Fruit fly (Drosophila melanogaster) whole organism, embryonic: ENCODE results near the gene CG15638.
A peak's percentile ranks its signal among the peaks of the same experiment; 100 is the strongest.

Source experiments
- ATbp ChIP-seq: fragments of 200-800 bp; sonication (Bioruptor generic); optimal IDR thresholded peaks from 2 replicates; lab custom pipeline; 2017; ENCODE audit warnings: missing biosample characterization, mild to moderate bottlenecking, missing genetic modification characterization, missing genetic modification reagents
- Abd-B ChIP-seq: fragments of 200-800 bp; sonication (Bioruptor generic); optimal IDR thresholded peaks from 2 replicates; lab custom pipeline; 2018; ENCODE audit warnings: missing biosample characterization, mild to moderate bottlenecking, missing genetic modification characterization, moderate library complexity
- Atf3 ChIP-seq: fragments of 200-800 bp; sonication (Bioruptor generic); optimal IDR thresholded peaks from 3 replicates; lab custom pipeline; 2016; ENCODE audit warnings: missing biosample characterization, missing genetic modification characterization
- CG10274 ChIP-seq: fragments of 200-800 bp; sonication (Bioruptor generic); optimal IDR thresholded peaks from 3 replicates; lab custom pipeline; 2017; ENCODE audit warnings: missing biosample characterization, mild to moderate bottlenecking, missing genetic modification characterization
- CG10959 ChIP-seq: fragments of 200-800 bp; sonication (Bioruptor generic); IDR thresholded peaks from 2 replicates; pipeline ENCODE4 v1.3.6; 2022; ENCODE audit warnings: missing biosample characterization, missing genetic modification characterization
- CG13424 ChIP-seq: fragments of 200-800 bp; sonication (Bioruptor generic); optimal IDR thresholded peaks from 2 replicates; lab custom pipeline; 2019; ENCODE audit warnings: missing biosample characterization, mild to moderate bottlenecking, missing genetic modification characterization, moderate library complexity
- CG13894 ChIP-seq: fragments of 200-800 bp; sonication (Bioruptor generic); optimal IDR thresholded peaks from 3 replicates; lab custom pipeline; 2018; ENCODE audit warnings: missing biosample characterization, mild to moderate bottlenecking, missing genetic modification characterization, moderate library complexity
- CG15011 ChIP-seq: fragments of 200-800 bp; sonication (Bioruptor generic); optimal IDR thresholded peaks from 3 replicates; lab custom pipeline; 2018; ENCODE audit warnings: missing biosample characterization, mild to moderate bottlenecking, missing genetic modification characterization
- CG15696 ChIP-seq: fragments of 200-800 bp; sonication (Bioruptor generic); optimal IDR thresholded peaks from 2 replicates; lab custom pipeline; 2019; ENCODE audit warnings: missing biosample characterization, mild to moderate bottlenecking, missing genetic modification characterization, moderate library complexity
- CG16813 ChIP-seq: fragments of 200-800 bp; sonication (Bioruptor generic); IDR thresholded peaks from 3 replicates; pipeline ENCODE4 v1.3.6; 2022; ENCODE audit warnings: missing biosample characterization, missing genetic modification characterization; ENCODE audit not compliant: partially characterized antibody
- CG17829 ChIP-seq: fragments of 200-800 bp; optimal IDR thresholded peaks from 2 replicates; lab custom pipeline; 2019; ENCODE audit warnings: missing biosample characterization, mild to moderate bottlenecking, missing genetic modification characterization, moderate library complexity
- CG18619 ChIP-seq: fragments of 200-800 bp; sonication (Bioruptor generic); optimal IDR thresholded peaks from 3 replicates; lab custom pipeline; 2017; ENCODE audit warnings: missing biosample characterization, mild to moderate bottlenecking, missing genetic modification characterization
- CG2875 ChIP-seq: fragments of 200-800 bp; sonication (Bioruptor generic); optimal IDR thresholded peaks from 2 replicates; lab custom pipeline; 2017; ENCODE audit warnings: missing biosample characterization, mild to moderate bottlenecking, missing genetic modification characterization, missing genetic modification reagents
- CG30020 ChIP-seq: fragments of 200-800 bp; optimal IDR thresholded peaks from 2 replicates; lab custom pipeline; 2019; ENCODE audit warnings: missing biosample characterization, mild to moderate bottlenecking, missing genetic modification characterization, moderate library complexity
- CG31224 ChIP-seq: fragments of 200-800 bp; sonication (Bioruptor generic); IDR thresholded peaks from 2 replicates; pipeline ENCODE4 v1.3.6; 2022; ENCODE audit warnings: missing biosample characterization, missing genetic modification characterization
- CG32767 ChIP-seq: fragments of 200-800 bp; sonication (Bioruptor generic); IDR thresholded peaks from 2 replicates; pipeline ENCODE4 v1.3.6; 2022; ENCODE audit warnings: missing biosample characterization, missing genetic modification characterization
- D ChIP-seq, 2 experiments: fragments of 200-800 bp in 1 of 2; fragments of >200 bp in 1 of 2; sonication (Bioruptor generic) in 1 of 2; optimal IDR thresholded peaks; 2 replicates in 1 of 2; 3 replicates in 1 of 2; lab custom pipeline; 2017; ENCODE audit warnings: mild to moderate bottlenecking in 1 of 2, missing biosample characterization in 1 of 2, missing genetic modification characterization in 1 of 2, missing genetic modification reagents in 1 of 2
- D19A ChIP-seq: fragments of 200-800 bp; optimal IDR thresholded peaks from 3 replicates; lab custom pipeline; 2019; ENCODE audit warnings: missing biosample characterization, mild to moderate bottlenecking, missing genetic modification characterization, moderate library complexity
- Dbx ChIP-seq: fragments of 200-800 bp; sonication (Bioruptor generic); IDR thresholded peaks from 3 replicates; pipeline ENCODE4 v1.3.6; 2022; ENCODE audit warnings: missing biosample characterization, missing genetic modification characterization
- E2f1 ChIP-seq: fragments of 200-800 bp; sonication (Bioruptor generic); IDR thresholded peaks from 2 replicates; pipeline ENCODE4 v1.3.6; 2022; ENCODE audit warnings: missing biosample characterization, missing genetic modification characterization
- Hey ChIP-seq: fragments of 200-800 bp; sonication (Bioruptor generic); optimal IDR thresholded peaks from 3 replicates; lab custom pipeline; 2018; ENCODE audit warnings: missing biosample characterization, mild to moderate bottlenecking, missing genetic modification characterization
- Hmx ChIP-seq: fragments of 200-800 bp; sonication (Bioruptor generic); optimal IDR thresholded peaks from 2 replicates; lab custom pipeline; 2016; ENCODE audit warnings: missing biosample characterization, missing genetic modification characterization
- Hsf ChIP-seq: fragments of 200-800 bp; sonication (Bioruptor generic); optimal IDR thresholded peaks from 3 replicates; lab custom pipeline; 2016; ENCODE audit warnings: missing biosample characterization, missing genetic modification characterization
- Max ChIP-seq: fragments of 200-800 bp; sonication (Bioruptor generic); optimal IDR thresholded peaks from 2 replicates; lab custom pipeline; 2016; ENCODE audit warnings: missing biosample characterization, mild to moderate bottlenecking, missing genetic modification characterization
- Med ChIP-seq: fragments of 200-800 bp; sonication (Bioruptor generic); peaks from one replicate; lab custom pipeline; 2016; ENCODE audit warnings: missing biosample characterization, missing genetic modification characterization, mild to moderate bottlenecking, inconsistent platforms, moderate library complexity
- Mrtf ChIP-seq: fragments of 200-800 bp; sonication (Bioruptor generic); IDR thresholded peaks from 3 replicates; pipeline ENCODE4 v1.3.6; 2022; ENCODE audit warnings: missing biosample characterization, missing genetic modification characterization
- Nf-YC ChIP-seq: fragments of 200-800 bp; optimal IDR thresholded peaks from 3 replicates; lab custom pipeline; 2019; ENCODE audit warnings: missing biosample characterization, mild to moderate bottlenecking, missing genetic modification characterization, moderate library complexity
- Oaz ChIP-seq: fragments of 200-800 bp; sonication (Bioruptor generic); IDR thresholded peaks from 2 replicates; pipeline ENCODE4 v1.3.6; 2022; ENCODE audit warnings: missing biosample characterization, missing genetic modification characterization
- Oli ChIP-seq: fragments of 200-800 bp; sonication (Bioruptor generic); optimal IDR thresholded peaks from 2 replicates; lab custom pipeline; 2018; ENCODE audit warnings: missing biosample characterization, mild to moderate bottlenecking, missing genetic modification characterization, moderate library complexity
- Ptx1 ChIP-seq: fragments of 200-800 bp; sonication (Bioruptor generic); IDR thresholded peaks from 2 replicates; pipeline ENCODE4 v1.3.6; 2022; ENCODE audit warnings: missing biosample characterization, missing genetic modification characterization
- Tbp ChIP-seq: fragments of >200 bp; optimal IDR thresholded peaks from 2 replicates; lab custom pipeline; 2018; ENCODE audit warnings: missing biosample characterization, missing genetic modification characterization
- az2 ChIP-seq: fragments of 200-800 bp; sonication (Bioruptor generic); optimal IDR thresholded peaks from 3 replicates; lab custom pipeline; 2016; ENCODE audit warnings: missing biosample characterization, missing genetic modification characterization
- bsh ChIP-seq, 2 experiments: fragments of 200-800 bp; sonication (Bioruptor generic); optimal IDR thresholded peaks; 2 replicates each; lab custom pipeline; 2017 to 2018; ENCODE audit warnings: mild to moderate bottlenecking in 2 of 2, missing biosample characterization in 2 of 2, missing genetic modification characterization in 2 of 2, moderate library complexity in 1 of 2
- chif ChIP-seq, 2 experiments: fragments of 200-800 bp; sonication (Bioruptor generic); optimal IDR thresholded peaks; 3 replicates each; lab custom pipeline; 2016; ENCODE audit warnings: missing biosample characterization in 2 of 2, missing genetic modification characterization in 2 of 2
- chn ChIP-seq: fragments of 200-800 bp; sonication (Bioruptor generic); optimal IDR thresholded peaks from 2 replicates; lab custom pipeline; 2016; ENCODE audit warnings: missing biosample characterization, missing genetic modification characterization
- corto ChIP-seq: fragments of 200-800 bp; sonication (Bioruptor generic); optimal IDR thresholded peaks from 2 replicates; lab custom pipeline; 2016; ENCODE audit warnings: missing biosample characterization, mild to moderate bottlenecking, missing genetic modification characterization, moderate library complexity
- gcm ChIP-seq: fragments of 200-800 bp; sonication (Bioruptor generic); optimal IDR thresholded peaks from 2 replicates; lab custom pipeline; 2019; ENCODE audit warnings: missing biosample characterization, mild to moderate bottlenecking, missing genetic modification characterization, moderate library complexity
- gem ChIP-seq: fragments of 200-800 bp; sonication (Bioruptor generic); optimal IDR thresholded peaks from 2 replicates; lab custom pipeline; 2019; ENCODE audit warnings: missing biosample characterization, mild to moderate bottlenecking, missing genetic modification characterization, moderate library complexity
- grau ChIP-seq: fragments of 200-800 bp; optimal IDR thresholded peaks from 3 replicates; lab custom pipeline; 2019; ENCODE audit warnings: missing biosample characterization, mild to moderate bottlenecking, missing genetic modification characterization, moderate library complexity
- gsb-n ChIP-seq: fragments of 200-800 bp; sonication (Bioruptor generic); optimal IDR thresholded peaks from 3 replicates; lab custom pipeline; 2018; ENCODE audit warnings: missing biosample characterization, mild to moderate bottlenecking, missing genetic modification characterization
- insv ChIP-seq, 2 experiments: fragments of 200-800 bp; sonication (Bioruptor generic); optimal IDR thresholded peaks; 3 replicates each; lab custom pipeline; 2016 to 2018; ENCODE audit warnings: missing biosample characterization in 2 of 2, missing genetic modification characterization in 2 of 2
- jumu ChIP-seq: fragments of 200-800 bp; sonication (Bioruptor generic); optimal IDR thresholded peaks from 3 replicates; lab custom pipeline; 2016; ENCODE audit warnings: missing biosample characterization, missing genetic modification characterization
- lbe ChIP-seq: fragments of 200-800 bp; sonication (Bioruptor generic); optimal IDR thresholded peaks from 2 replicates; lab custom pipeline; 2016; ENCODE audit warnings: missing biosample characterization, mild to moderate bottlenecking, missing genetic modification characterization
- pb ChIP-seq: fragments of 200-800 bp; sonication (Bioruptor generic); optimal IDR thresholded peaks from 3 replicates; lab custom pipeline; 2016; ENCODE audit warnings: missing biosample characterization, missing genetic modification characterization
- row ChIP-seq: fragments of 200-800 bp; sonication (Bioruptor generic); IDR thresholded peaks from 3 replicates; pipeline ENCODE4 v1.3.6; 2022; ENCODE audit warnings: missing biosample characterization, missing genetic modification characterization
- sqz ChIP-seq: fragments of 200-800 bp; sonication (Bioruptor generic); optimal IDR thresholded peaks from 3 replicates; lab custom pipeline; 2018; ENCODE audit warnings: missing biosample characterization, mild to moderate bottlenecking, missing genetic modification characterization
- ssp ChIP-seq: fragments of 200-800 bp; sonication (Bioruptor generic); IDR thresholded peaks from 2 replicates; pipeline ENCODE4 v1.3.6; 2022; ENCODE audit warnings: missing biosample characterization, missing genetic modification characterization
- tin ChIP-seq: fragments of 200-800 bp; sonication (Bioruptor generic); optimal IDR thresholded peaks from 3 replicates; lab custom pipeline; 2016; ENCODE audit warnings: missing biosample characterization, missing genetic modification characterization
- wek ChIP-seq: fragments of 200-800 bp; sonication (Bioruptor generic); optimal IDR thresholded peaks from 3 replicates; lab custom pipeline; 2018; ENCODE audit warnings: missing biosample characterization, mild to moderate bottlenecking, missing genetic modification characterization, moderate library complexity
- zen ChIP-seq: fragments of 200-800 bp; sonication (Bioruptor generic); optimal IDR thresholded peaks from 3 replicates; lab custom pipeline; 2018; ENCODE audit warnings: missing biosample characterization, mild to moderate bottlenecking, missing genetic modification characterization, moderate library complexity

The CG15638 gene

DNA sequence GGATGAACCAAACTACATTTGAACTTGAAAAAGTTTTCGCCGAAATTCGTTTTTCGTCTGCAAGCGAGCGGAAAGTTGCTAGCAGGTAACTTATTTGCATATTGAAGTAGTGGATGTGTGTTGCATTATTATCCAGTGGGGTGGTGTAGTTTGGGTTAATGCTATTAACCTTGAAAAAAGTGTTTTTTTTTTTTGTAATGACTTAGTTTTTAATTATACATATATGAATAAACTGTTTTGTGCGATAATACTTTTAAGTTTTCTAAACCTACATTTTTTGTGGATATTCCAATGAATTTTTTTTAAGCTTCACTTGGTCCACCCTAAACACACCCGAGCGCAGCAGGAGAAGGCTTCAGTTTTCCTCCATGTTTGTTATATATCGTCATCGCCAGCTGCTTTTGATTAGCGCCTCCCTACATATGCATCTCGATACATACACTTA is 35.4 kb upstream of the CG15638 start (continued):
- TF ChIP-seq Hsf (GFP tag; lab: Kevin White, UChicago) = peak; percentile 40
- no peak for TF ChIP-seq CG18619
- TF ChIP-seq CG16813 (GFP tag; lab: Robert Waterston, UW) = no peak
- TF ChIP-seq CG15696 (tag; lab: Kevin White, UChicago) = no peak
- TF ChIP-seq corto (GFP tag; lab: Kevin White, UChicago) = peak; percentile 15
- TF ChIP-seq CG31224 = no peak
- TF ChIP-seq Dbx (GFP tag; lab: Robert Waterston, UW) = no peak
- TF ChIP-seq D19A (tag; lab: Kevin White, UChicago) = peak; percentile 28
- peak; percentile 21 for TF ChIP-seq chn (GFP tag; lab: Kevin White, UChicago)
- peak; percentile 61 for TF ChIP-seq gem
- no peak for TF ChIP-seq CG13894
- TF ChIP-seq zen (tag; lab: Kevin White, UChicago) = no peak
- TF ChIP-seq ATbp (GFP tag; lab: Kevin White, UChicago) = peak; percentile 29
- peak; percentile 59 for TF ChIP-seq CG13424 (tag; lab: Kevin White, UChicago)
- peak; percentile 53 for TF ChIP-seq lbe (GFP tag; lab: Kevin White, UChicago)
- TF ChIP-seq Oli = peak; percentile 42
- TF ChIP-seq jumu = no peak
- TF ChIP-seq Hey = no peak
- TF ChIP-seq D (optimal IDR thresholded peaks at IDR 0.05; lab: Kevin White, UChicago) = no peak
- peak; percentile 46 for TF ChIP-seq D (GFP tag; optimal IDR thresholded peaks at IDR 0.05; lab: Kevin White, UChicago)
- TF ChIP-seq CG10959 (GFP tag; lab: Robert Waterston, UW) = no peak
- peak; percentile 4 for TF ChIP-seq Max (GFP tag; lab: Kevin White, UChicago)
- TF ChIP-seq E2f1 = no peak
- TF ChIP-seq row = peak; percentile 34; the same call in 2 of the 3 replicates
- TF ChIP-seq bsh (GFP tag; optimal IDR thresholded peaks at IDR 0.05; lab: Kevin White, UChicago) = peak; percentile 55 to 86
- TF ChIP-seq CG15011 (GFP tag; lab: Kevin White, UChicago) = no peak
- peak; percentile 36 for TF ChIP-seq gcm (GFP tag; lab: Kevin White, UChicago)
- 0 out of 2 replicates have a peak, but pooled peaks have one; percentile 9 for TF ChIP-seq CG32767 (GFP tag; lab: Robert Waterston, UW)
- no peak for TF ChIP-seq Oaz (GFP tag; lab: Robert Waterston, UW)
- TF ChIP-seq Atf3 (GFP tag; lab: Kevin White, UChicago) = no peak
- no peak for TF ChIP-seq CG17829 (tag; lab: Kevin White, UChicago)
- TF ChIP-seq tin (GFP tag; lab: Kevin White, UChicago) = peak; percentile 1
- TF ChIP-seq insv (GFP tag; optimal IDR thresholded peaks at IDR 0.05; lab: Kevin White, UChicago) = no peak
- peak in 1 of 2 experiments; percentile 8 for TF ChIP-seq chif (GFP tag; optimal IDR thresholded peaks at IDR 0.05; lab: Kevin White, UChicago)
- peak; percentile 8 for TF ChIP-seq grau (tag; lab: Kevin White, UChicago)
- no peak for TF ChIP-seq Mrtf (GFP tag; lab: Robert Waterston, UW)
- peak; percentile 10 for TF ChIP-seq gsb-n (tag; lab: Kevin White, UChicago)
- no peak for TF ChIP-seq Nf-YC
- TF ChIP-seq CG30020 = no peak
- TF ChIP-seq ssp (GFP tag; lab: Robert Waterston, UW) = no peak
- TF ChIP-seq sqz (GFP tag; lab: Kevin White, UChicago) = peak; percentile 21
- no peak for TF ChIP-seq Hmx
- peak; percentile 21 for TF ChIP-seq CG2875 (GFP tag; lab: Kevin White, UChicago)
- no peak for TF ChIP-seq Abd-B (GFP tag; lab: Kevin White, UChicago)
- peak; percentile 39 for TF ChIP-seq az2 (GFP tag; lab: Kevin White, UChicago)
- no peak for TF ChIP-seq Tbp (GFP tag; lab: Kevin White, UChicago)
- TF ChIP-seq wek (GFP tag; lab: Kevin White, UChicago) = no peak
- no peak for TF ChIP-seq Med (GFP tag; lab: Kevin White, UChicago)
- TF ChIP-seq CG10274 (GFP tag; lab: Kevin White, UChicago) = no peak
- TF ChIP-seq pb = no peak
- 0 out of 2 replicates have a peak, but pooled peaks have one; percentile 7 for TF ChIP-seq Ptx1 (GFP tag; lab: Robert Waterston, UW)
